Worm (Caenorhabditis elegans) whole organism, L1 larva: ENCODE results near the gene C33G8.13.

ENCODE experiments used
- C04F5.9 ChIP-seq: sonication (generic microtip); optimal IDR thresholded peaks from 2 replicates; lab custom pipeline; 2016; ENCODE audit warnings: missing genetic modification characterization, missing compliant biosample characterization
- C34B4.2 ChIP-seq: sonication (generic microtip); optimal IDR thresholded peaks from 2 replicates; lab custom pipeline; 2017; ENCODE audit warnings: mild to moderate bottlenecking, missing genetic modification characterization, missing compliant biosample characterization
- Y116A8C.19 ChIP-seq: sonication (generic microtip); optimal IDR thresholded peaks from 2 replicates; lab custom pipeline; 2016; ENCODE audit warnings: missing compliant biosample characterization, missing genetic modification characterization, borderline replicate concordance
- aha-1 ChIP-seq: fragments of 150-350 bp; optimal IDR thresholded peaks from 2 replicates; lab custom pipeline; 2014; ENCODE audit warnings: missing biosample characterization, missing genetic modification characterization
- aly-2 ChIP-seq: fragments of 150-350 bp; optimal IDR thresholded peaks from 2 replicates; lab custom pipeline; 2014; ENCODE audit warnings: missing biosample characterization, missing genetic modification characterization
- ama-1 ChIP-seq: fragments of 150-350 bp; optimal IDR thresholded peaks from 2 replicates; lab custom pipeline; 2014
- blmp-1 ChIP-seq: fragments of 150-350 bp; optimal IDR thresholded peaks from 2 replicates; lab custom pipeline; 2014; ENCODE audit warnings: missing biosample characterization, missing genetic modification characterization
- ceh-8 ChIP-seq: fragments of 200-800 bp; sonication (Bioruptor generic); optimal IDR thresholded peaks from 2 replicates; lab custom pipeline; 2018; ENCODE audit warnings: mild to moderate bottlenecking, missing genetic modification characterization, moderate library complexity, missing compliant biosample characterization
- ceh-82 ChIP-seq, 3 experiments: fragments of 150-350 bp in 1 of 3; sonication (generic microtip) in 2 of 3; optimal IDR thresholded peaks; 2 replicates each; lab custom pipeline; 2014 to 2017; ENCODE audit warnings: missing biosample characterization in 3 of 3, missing genetic modification characterization in 3 of 3
- ces-1 ChIP-seq: fragments of 150-350 bp; optimal IDR thresholded peaks from 2 replicates; lab custom pipeline; 2014; ENCODE audit warnings: missing biosample characterization, missing genetic modification reagents, missing genetic modification characterization
- dpl-1 ChIP-seq, 3 experiments: fragments of 150-350 bp in 2 of 3; sonication (generic microtip) in 1 of 3; optimal IDR thresholded peaks; 2 replicates each; lab custom pipeline; 2014 to 2017; ENCODE audit warnings: missing biosample characterization in 3 of 3, missing genetic modification characterization in 3 of 3, missing genetic modification reagents in 3 of 3
- efl-1 ChIP-seq, 4 experiments: fragments of 150-350 bp; optimal IDR thresholded peaks in 3 of 4; peaks in 1 of 4; 1 replicate in 1 of 4; 2 replicates in 3 of 4; lab custom pipeline; 2014; ENCODE audit warnings: missing biosample characterization in 2 of 4, missing genetic modification characterization in 2 of 4, missing genetic modification reagents in 2 of 4
- efl-3 ChIP-seq: fragments of 200-800 bp; sonication (Bioruptor generic); optimal IDR thresholded peaks from 2 replicates; lab custom pipeline; 2018; ENCODE audit warnings: mild to moderate bottlenecking, missing genetic modification characterization, missing compliant biosample characterization
- egl-13 ChIP-seq: sonication (generic microtip); optimal IDR thresholded peaks from 2 replicates; lab custom pipeline; 2016; ENCODE audit warnings: missing genotype, missing genetic modification reagents, missing genetic modification characterization, missing compliant biosample characterization
- elt-2 ChIP-seq: sonication (generic microtip); optimal IDR thresholded peaks from 2 replicates; lab custom pipeline; 2016; ENCODE audit warnings: missing genetic modification characterization, mild to moderate bottlenecking, inconsistent platforms, missing compliant biosample characterization, missing genetic modification reagents
- elt-3 ChIP-seq, 6 experiments: fragments of 150-350 bp in 1 of 6; sonication (generic microtip); optimal IDR thresholded peaks; 2 replicates each; lab custom pipeline; 2017 to 2018; ENCODE audit warnings: missing biosample characterization in 6 of 6, missing genetic modification characterization in 6 of 6, inconsistent platforms in 1 of 6
- fkh-10 ChIP-seq: sonication (generic microtip); optimal IDR thresholded peaks from 2 replicates; lab custom pipeline; 2017; ENCODE audit warnings: missing biosample characterization, missing genetic modification reagents, missing genetic modification characterization
- fkh-8 ChIP-seq: sonication (generic microtip); optimal IDR thresholded peaks from 2 replicates; lab custom pipeline; 2016; ENCODE audit warnings: mild to moderate bottlenecking, missing genetic modification characterization, missing compliant biosample characterization
- grh-1 ChIP-seq: fragments of 200-800 bp; sonication (Bioruptor generic); IDR thresholded peaks from 2 replicates; pipeline ENCODE4 v1.3.6; 2022; ENCODE audit warnings: missing genetic modification reagents, missing genetic modification characterization, missing compliant biosample characterization
- hlh-17 ChIP-seq: fragments of 200-800 bp; sonication (Bioruptor generic); optimal IDR thresholded peaks from 2 replicates; lab custom pipeline; 2018; ENCODE audit warnings: missing genetic modification characterization, mild to moderate bottlenecking, missing compliant biosample characterization, moderate library complexity, borderline replicate concordance
- isw-1 ChIP-seq: fragments of 200-800 bp; sonication (Bioruptor generic); IDR thresholded peaks from 2 replicates; pipeline ENCODE4 v1.3.6; 2022; ENCODE audit warnings: missing genetic modification characterization, missing compliant biosample characterization
- jun-1 ChIP-seq: fragments of 150-350 bp; optimal IDR thresholded peaks from 2 replicates; lab custom pipeline; 2014; ENCODE audit warnings: missing biosample characterization, missing genetic modification reagents, missing genetic modification characterization
- lin-13 ChIP-seq: fragments of 150-350 bp; optimal IDR thresholded peaks from 2 replicates; lab custom pipeline; 2014; ENCODE audit warnings: missing biosample characterization, missing genetic modification reagents, missing genetic modification characterization
- lin-15B ChIP-seq: fragments of 150-350 bp; sonication (generic microtip); optimal IDR thresholded peaks from 3 replicates; lab custom pipeline; 2014; ENCODE audit warnings: missing biosample characterization, missing genetic modification characterization
- lin-35 ChIP-seq, 2 experiments: fragments of 150-350 bp; optimal IDR thresholded peaks; 2 replicates each; lab custom pipeline; 2014; ENCODE audit warnings: missing biosample characterization in 2 of 2, missing genetic modification characterization in 2 of 2, missing genetic modification reagents in 2 of 2
- lin-39 ChIP-seq: fragments of 150-350 bp; optimal IDR thresholded peaks from 2 replicates; lab custom pipeline; 2014; ENCODE audit warnings: missing biosample characterization, missing genetic modification reagents, missing genetic modification characterization
- lir-3 ChIP-seq: sonication (generic microtip); optimal IDR thresholded peaks from 2 replicates; lab custom pipeline; 2016; ENCODE audit warnings: mild to moderate bottlenecking, missing genetic modification characterization, moderate library complexity, missing compliant biosample characterization; ENCODE audit not compliant: poor library complexity
- lsy-2 ChIP-seq, 2 experiments: fragments of 150-350 bp; optimal IDR thresholded peaks; 2 replicates each; lab custom pipeline; 2014; ENCODE audit warnings: missing biosample characterization in 2 of 2, missing genetic modification characterization in 2 of 2
- mef-2 ChIP-seq: fragments of 150-350 bp; optimal IDR thresholded peaks from 2 replicates; lab custom pipeline; 2014; ENCODE audit warnings: missing biosample characterization, missing genetic modification characterization
- nhr-11 ChIP-seq: fragments of 150-350 bp; optimal IDR thresholded peaks from 2 replicates; lab custom pipeline; 2014; ENCODE audit warnings: missing biosample characterization, missing genetic modification characterization
- nhr-12 ChIP-seq: sonication (generic microtip); optimal IDR thresholded peaks from 2 replicates; lab custom pipeline; 2017; ENCODE audit warnings: missing biosample characterization, missing genetic modification characterization
- nhr-237 ChIP-seq: fragments of 150-350 bp; optimal IDR thresholded peaks from 2 replicates; lab custom pipeline; 2014; ENCODE audit warnings: missing biosample characterization, missing genetic modification characterization
- nhr-28 ChIP-seq: fragments of 150-350 bp; optimal IDR thresholded peaks from 2 replicates; lab custom pipeline; 2014; ENCODE audit warnings: missing biosample characterization, missing genetic modification characterization
- nhr-71 ChIP-seq: sonication (generic microtip); optimal IDR thresholded peaks from 2 replicates; lab custom pipeline; 2016; ENCODE audit warnings: mild to moderate bottlenecking, missing genetic modification characterization, moderate library complexity, missing compliant biosample characterization
- nhr-85 ChIP-seq: sonication (generic microtip); peaks from one replicate; lab custom pipeline; 2016; ENCODE audit warnings: missing genetic modification characterization, inconsistent platforms, missing compliant biosample characterization
- pag-3 ChIP-seq: sonication (generic microtip); optimal IDR thresholded peaks from 2 replicates; lab custom pipeline; 2017; ENCODE audit warnings: missing genetic modification characterization, mild to moderate bottlenecking, missing compliant biosample characterization, antibody characterized with exemption, borderline replicate concordance; ENCODE audit not compliant: insufficient read depth
- pax-3 ChIP-seq: fragments of 200-800 bp; sonication (Bioruptor generic); optimal IDR thresholded peaks from 2 replicates; lab custom pipeline; 2018; ENCODE audit warnings: mild to moderate bottlenecking, missing genetic modification characterization, moderate library complexity, missing compliant biosample characterization
- rnt-1 ChIP-seq: sonication (generic microtip); optimal IDR thresholded peaks from 2 replicates; lab custom pipeline; 2016; ENCODE audit warnings: mild to moderate bottlenecking, missing genetic modification characterization, moderate library complexity, missing compliant biosample characterization
- skn-1 ChIP-seq: fragments of 150-350 bp; optimal IDR thresholded peaks from 2 replicates; lab custom pipeline; 2014; ENCODE audit warnings: missing biosample characterization, missing genetic modification characterization
- snpc-4 ChIP-seq: fragments of 150-350 bp; optimal IDR thresholded peaks from 2 replicates; lab custom pipeline; 2014; ENCODE audit warnings: missing biosample characterization, missing genetic modification characterization
- sox-4 ChIP-seq: sonication (generic microtip); optimal IDR thresholded peaks from 2 replicates; lab custom pipeline; 2016; ENCODE audit warnings: missing genetic modification characterization, missing compliant biosample characterization
- sptf-1 ChIP-seq: fragments of 150-350 bp; optimal IDR thresholded peaks from 2 replicates; lab custom pipeline; 2014; ENCODE audit warnings: missing biosample characterization, missing genetic modification characterization
- sup-37 ChIP-seq: fragments of 200-800 bp; sonication (Bioruptor generic); optimal IDR thresholded peaks from 2 replicates; lab custom pipeline; 2018; ENCODE audit warnings: mild to moderate bottlenecking, missing genetic modification characterization, missing compliant biosample characterization
- tbx-2 ChIP-seq: sonication (generic microtip); optimal IDR thresholded peaks from 2 replicates; lab custom pipeline; 2016; ENCODE audit warnings: missing genetic modification characterization, missing compliant biosample characterization
- tlp-1 ChIP-seq: fragments of 150-350 bp; optimal IDR thresholded peaks from 2 replicates; lab custom pipeline; 2014; ENCODE audit warnings: missing biosample characterization, missing genetic modification characterization
- unc-130 ChIP-seq: fragments of 150-350 bp; optimal IDR thresholded peaks from 2 replicates; lab custom pipeline; 2017; ENCODE audit warnings: missing biosample characterization, missing genetic modification characterization, inconsistent platforms
- unc-30 ChIP-seq: sonication (generic microtip); optimal IDR thresholded peaks from 2 replicates; lab custom pipeline; 2017; ENCODE audit warnings: missing biosample characterization, missing genetic modification characterization
- unc-62 ChIP-seq: fragments of 150-350 bp; optimal IDR thresholded peaks from 2 replicates; lab custom pipeline; 2014; ENCODE audit warnings: missing biosample characterization, missing genetic modification reagents, missing genetic modification characterization
- unc-86 ChIP-seq: sonication (generic microtip); optimal IDR thresholded peaks from 2 replicates; lab custom pipeline; 2016; ENCODE audit warnings: missing genetic modification characterization, missing compliant biosample characterization
- unc-98 ChIP-seq: fragments of 200-800 bp; sonication (Bioruptor generic); IDR thresholded peaks from 2 replicates; pipeline ENCODE4 v1.3.6; 2022; ENCODE audit warnings: missing genetic modification characterization, missing compliant biosample characterization
- xbp-1 ChIP-seq: sonication (generic microtip); optimal IDR thresholded peaks from 2 replicates; lab custom pipeline; 2016; ENCODE audit warnings: missing genetic modification characterization, missing compliant biosample characterization
- zag-1 ChIP-seq: fragments of 150-350 bp; optimal IDR thresholded peaks from 2 replicates; lab custom pipeline; 2014; ENCODE audit warnings: missing biosample characterization, missing genetic modification characterization
- zip-4 ChIP-seq: fragments of 200-800 bp; sonication (Bioruptor generic); optimal IDR thresholded peaks from 2 replicates; lab custom pipeline; 2018; ENCODE audit warnings: mild to moderate bottlenecking, missing genetic modification characterization, moderate library complexity, missing compliant biosample characterization

The C33G8.13 gene

ce11 chrV:7060396-7060795, 44.6 kb upstream of the C33G8.13 start, which contains the start of the genes Y57E12AL.6 and Y57E12AL.1 (continued):
- TF ChIP-seq lir-3 (tag; lab: Kevin White, UChicago) (peak; percentile 41), aly-2 (tag; lab: Kevin White, UChicago) (peak; percentile 61), elt-3 (tag; optimal IDR thresholded peaks at IDR 0.05; lab: Kevin White, UChicago) (peak in 2 of 6 experiments; percentile 75 to 94), pag-3 (tag; lab: Kevin White, UChicago) (no peak), grh-1 (GFP tag; lab: Robert Waterston, UW) (peak; percentile 84), fkh-8 (tag; lab: Kevin White, UChicago) (peak; percentile 75), isw-1 (GFP tag; lab: Robert Waterston, UW) (peak; percentile 60), tlp-1 (tag; lab: Kevin White, UChicago) (no peak), sox-4 (tag; lab: Kevin White, UChicago) (peak; percentile 61), nhr-85 (tag; lab: Kevin White, UChicago) (peak; percentile 95), lin-35 (GFP tag; optimal IDR thresholded peaks at IDR 0.05; lab: Kevin White, UChicago) (peak; percentile 81 to 92), lin-13 (GFP tag; lab: Kevin White, UChicago) (peak; percentile 75), xbp-1 (tag; lab: Kevin White, UChicago) (peak; percentile 87), nhr-12 (tag; lab: Kevin White, UChicago) (no peak), unc-130 (tag; lab: Kevin White, UChicago) (peak; percentile 89), unc-62 (GFP tag; lab: Kevin White, UChicago) (no peak), C34B4.2 (tag; lab: Kevin White, UChicago) (no peak), aha-1 (tag; lab: Kevin White, UChicago) (no peak), pax-3 (tag; lab: Kevin White, UChicago) (no peak), elt-2 (tag; lab: Kevin White, UChicago) (peak; percentile 2), sptf-1 (tag; lab: Kevin White, UChicago) (no peak), efl-1 (optimal IDR thresholded peaks at IDR 0.05; lab: Kevin White, UChicago) (peak; percentile 85 to 86), efl-1 (GFP tag; optimal IDR thresholded peaks at IDR 0.05 in 1 of 2; lab: Kevin White, UChicago) (peak; percentile 81 to 98), C04F5.9 (tag; lab: Kevin White, UChicago) (no peak), ceh-8 (peak; percentile 13), dpl-1 (GFP tag; optimal IDR thresholded peaks at IDR 0.05; lab: Kevin White, UChicago) (peak; percentile 77 to 87 (median 84)), nhr-71 (tag; lab: Kevin White, UChicago) (peak; percentile 90), nhr-11 (peak; percentile 39), unc-86 (tag; lab: Kevin White, UChicago) (peak; percentile 47), zip-4 (GFP tag; lab: Kevin White, UChicago) (no peak), ama-1 (lab: Kevin White, UChicago) (peak; percentile 17), lin-15B (tag; lab: Kevin White, UChicago) (peak; percentile 66), ces-1 (GFP tag; lab: Kevin White, UChicago) (no peak), unc-98 (GFP tag; lab: Robert Waterston, UW) (no peak), lsy-2 (tag; optimal IDR thresholded peaks at IDR 0.05; lab: Kevin White, UChicago) (peak; percentile 83 to 87), tbx-2 (peak; percentile 83), mef-2 (tag; lab: Kevin White, UChicago) (no peak), ceh-82 (tag; optimal IDR thresholded peaks at IDR 0.05; lab: Kevin White, UChicago) (peak; percentile 78 to 88 (median 79)), snpc-4 (tag; lab: Kevin White, UChicago) (peak; percentile 89), unc-30 (no peak), Y116A8C.19 (tag; lab: Kevin White, UChicago) (no peak), hlh-17 (GFP tag; lab: Kevin White, UChicago) (no peak), rnt-1 (peak; percentile 89), zag-1 (tag; lab: Kevin White, UChicago) (no peak), fkh-10 (GFP tag; lab: Kevin White, UChicago) (peak; percentile 30), sup-37 (GFP tag; lab: Kevin White, UChicago) (peak; percentile 29), blmp-1 (tag; lab: Kevin White, UChicago) (peak; percentile 76), efl-3 (GFP tag; lab: Kevin White, UChicago) (no peak), skn-1 (tag; lab: Kevin White, UChicago) (peak; percentile 96), lin-39 (tag; lab: Kevin White, UChicago) (peak; percentile 39), egl-13 (tag; lab: Kevin White, UChicago) (peak; percentile 13), jun-1 (tag; lab: Kevin White, UChicago) (peak; percentile 25), nhr-237 (peak; percentile 22), nhr-28 (tag; lab: Kevin White, UChicago) (no peak)
